Fruit fly (Drosophila melanogaster) whole organism, adult: ENCODE results near the gene RpS10a.

ENCODE experiments used
- CG11617 ChIP-seq: fragments of 200-800 bp; sonication (Bioruptor generic); optimal IDR thresholded peaks from 2 replicates; lab custom pipeline; 2017; ENCODE audit warnings: mild to moderate bottlenecking, missing biosample characterization, missing genetic modification reagents, missing genetic modification characterization
- CG12768 ChIP-seq: fragments of 200-800 bp; sonication (Bioruptor generic); optimal IDR thresholded peaks from 2 replicates; lab custom pipeline; 2017; ENCODE audit warnings: missing biosample characterization, missing genetic modification characterization, mild to moderate bottlenecking, moderate library complexity, missing genetic modification reagents
- CG14711 ChIP-seq: fragments of 200-800 bp; sonication (Bioruptor generic); optimal IDR thresholded peaks from 2 replicates; lab custom pipeline; 2018; ENCODE audit warnings: missing biosample characterization, mild to moderate bottlenecking, missing genetic modification characterization, moderate library complexity
- CG1620 ChIP-seq: fragments of 200-800 bp; sonication (Bioruptor generic); optimal IDR thresholded peaks from 2 replicates; lab custom pipeline; 2016; ENCODE audit warnings: missing biosample characterization, missing genetic modification characterization
- CG33017 ChIP-seq: fragments of 200-800 bp; sonication (Bioruptor generic); optimal IDR thresholded peaks from 2 replicates; lab custom pipeline; 2018; ENCODE audit warnings: missing biosample characterization, mild to moderate bottlenecking, missing genetic modification characterization, moderate library complexity
- CG5204 ChIP-seq: fragments of 200-800 bp; sonication (Bioruptor generic); optimal IDR thresholded peaks from 2 replicates; lab custom pipeline; 2016; ENCODE audit warnings: missing biosample characterization, missing genetic modification characterization
- CG7045 ChIP-seq: fragments of 200-800 bp; sonication (Bioruptor generic); optimal IDR thresholded peaks from 2 replicates; lab custom pipeline; 2017; ENCODE audit warnings: missing biosample characterization, mild to moderate bottlenecking, missing genetic modification characterization
- CG7101 ChIP-seq: fragments of 200-800 bp; sonication (Bioruptor generic); optimal IDR thresholded peaks from 2 replicates; lab custom pipeline; 2018; ENCODE audit warnings: missing biosample characterization, mild to moderate bottlenecking, missing genetic modification characterization, moderate library complexity
- Clk ChIP-seq: fragments of 200-800 bp; sonication (Bioruptor generic); optimal IDR thresholded peaks from 2 replicates; lab custom pipeline; 2017; ENCODE audit warnings: missing biosample characterization, missing genetic modification characterization
- Crg-1 ChIP-seq: fragments of 200-800 bp; sonication (Bioruptor generic); optimal IDR thresholded peaks from 2 replicates; lab custom pipeline; 2016; ENCODE audit warnings: missing biosample characterization, missing genetic modification characterization
- Hr96 ChIP-seq: fragments of 200-800 bp; sonication (Bioruptor generic); optimal IDR thresholded peaks from 2 replicates; lab custom pipeline; 2016; ENCODE audit warnings: missing biosample characterization, missing genetic modification characterization
- Mnt ChIP-seq: fragments of 200-800 bp; sonication (Bioruptor generic); optimal IDR thresholded peaks from 2 replicates; lab custom pipeline; 2016; ENCODE audit warnings: missing biosample characterization, mild to moderate bottlenecking, missing genetic modification characterization
- bab1 ChIP-seq: fragments of 200-800 bp; sonication (Bioruptor generic); optimal IDR thresholded peaks from 3 replicates; lab custom pipeline; 2019; ENCODE audit warnings: missing biosample characterization, mild to moderate bottlenecking, missing genetic modification characterization, moderate library complexity
- cic ChIP-seq: fragments of 200-800 bp; sonication (Bioruptor generic); optimal IDR thresholded peaks from 2 replicates; lab custom pipeline; 2017; ENCODE audit warnings: missing biosample characterization, mild to moderate bottlenecking, missing genetic modification characterization, moderate library complexity
- cnc ChIP-seq, 2 experiments: fragments of >200 bp; optimal IDR thresholded peaks; 2 replicates each; lab custom pipeline; 2017
- kay ChIP-seq: fragments of 200-800 bp; sonication (Bioruptor generic); peaks from one replicate; lab custom pipeline; 2016; ENCODE audit warnings: missing biosample characterization, missing genetic modification characterization, borderline replicate concordance
- ovo ChIP-seq: fragments of 200-800 bp; sonication (Bioruptor generic); optimal IDR thresholded peaks from 2 replicates; lab custom pipeline; 2016; ENCODE audit warnings: missing biosample characterization, missing genetic modification characterization
- pad ChIP-seq: fragments of 200-800 bp; sonication (Bioruptor generic); optimal IDR thresholded peaks from 3 replicates; lab custom pipeline; 2017; ENCODE audit warnings: missing biosample characterization, missing genetic modification characterization, mild to moderate bottlenecking, moderate library complexity, missing genetic modification reagents
- tj ChIP-seq: fragments of 200-800 bp; sonication (Bioruptor generic); optimal IDR thresholded peaks from 3 replicates; lab custom pipeline; 2017; ENCODE audit warnings: missing biosample characterization, mild to moderate bottlenecking, missing genetic modification characterization, moderate library complexity
- toe ChIP-seq: fragments of 200-800 bp; sonication (Bioruptor generic); optimal IDR thresholded peaks from 2 replicates; lab custom pipeline; 2016; ENCODE audit warnings: missing biosample characterization, missing genetic modification characterization

The RpS10a gene

dm6 chr3R:27694583-27694982, 42.0 kb downstream of the RpS10a start, which contains the start of gene Acp98AB:
TSS of gene Acp98AB (plus strand) at chr3R:27694883.
- TF ChIP-seq tj (no peak), CG33017 (tag; lab: Kevin White, UChicago) (no peak), CG5204 (GFP tag; lab: Kevin White, UChicago) (no peak), kay (GFP tag; lab: Kevin White, UChicago) (no peak), ovo (GFP tag; lab: Kevin White, UChicago) (no peak), toe (GFP tag; lab: Kevin White, UChicago) (no peak), CG11617 (GFP tag; lab: Kevin White, UChicago) (no peak), cic (GFP tag; lab: Kevin White, UChicago) (no peak), CG12768 (no peak), CG1620 (GFP tag; lab: Kevin White, UChicago) (no peak)

dm6 chr3R:27695019-27695418, 42.5 kb downstream of the RpS10a start, which contains the start of gene HSPBAP1:
TSS of gene HSPBAP1 (plus strand) at chr3R:27695235.
- TF ChIP-seq pad (GFP tag; lab: Kevin White, UChicago) = no peak
- no peak for TF ChIP-seq CG14711 (tag; lab: Kevin White, UChicago)
- TF ChIP-seq CG12768 = no peak
- TF ChIP-seq CG7101 = no peak
- TF ChIP-seq toe (GFP tag; lab: Kevin White, UChicago) = no peak
- TF ChIP-seq kay (GFP tag; lab: Kevin White, UChicago) = no peak
- no peak for TF ChIP-seq CG11617 (GFP tag; lab: Kevin White, UChicago)
- no peak for TF ChIP-seq Clk (GFP tag; lab: Kevin White, UChicago)
- TF ChIP-seq CG7045 (GFP tag; lab: Kevin White, UChicago) = no peak
- no peak for TF ChIP-seq tj

- TF ChIP-seq CG11617 (GFP tag; lab: Kevin White, UChicago) = no peak
- TF ChIP-seq tj = no peak
- TF ChIP-seq Mnt (GFP tag; lab: Kevin White, UChicago) = no peak
- no peak for TF ChIP-seq CG7101
- no peak for TF ChIP-seq Crg-1 (GFP tag; lab: Kevin White, UChicago)
- TF ChIP-seq cic (GFP tag; lab: Kevin White, UChicago) = no peak
- no peak for TF ChIP-seq CG33017 (tag; lab: Kevin White, UChicago)
- TF ChIP-seq pad (GFP tag; lab: Kevin White, UChicago) = peak; percentile 99
These were observed 47.1 kb downstream of the RpS10a start, which contains the start of gene ALiX for dm6 chr3R:27699540-27700228. TSS of gene ALiX (minus strand) at chr3R:27700110.

- TF ChIP-seq CG11617 (GFP tag; lab: Kevin White, UChicago) (no peak), CG7101 (peak; percentile 12), tj (no peak), pad (GFP tag; lab: Kevin White, UChicago) (no peak), toe (GFP tag; lab: Kevin White, UChicago) (peak; percentile 13), CG12768 (no peak), CG33017 (tag; lab: Kevin White, UChicago) (no peak), Crg-1 (GFP tag; lab: Kevin White, UChicago) (no peak), Mnt (GFP tag; lab: Kevin White, UChicago) (no peak), bab1 (GFP tag; lab: Kevin White, UChicago) (no peak), CG14711 (tag; lab: Kevin White, UChicago) (peak; percentile 98), ovo (GFP tag; lab: Kevin White, UChicago) (peak; percentile 35), kay (GFP tag; lab: Kevin White, UChicago) (no peak), CG7045 (GFP tag; lab: Kevin White, UChicago) (no peak), Hr96 (GFP tag; lab: Kevin White, UChicago) (no peak), CG1620 (GFP tag; lab: Kevin White, UChicago) (no peak), Clk (GFP tag; lab: Kevin White, UChicago) (no peak), cic (GFP tag; lab: Kevin White, UChicago) (no peak), cnc (optimal IDR thresholded peaks at IDR 0.05; lab: Kevin White, UChicago) (no peak), CG5204 (GFP tag; lab: Kevin White, UChicago) (no peak)
These were observed 47.6 kb downstream of the RpS10a start, which contains the start of gene btz for dm6 chr3R:27700229-27700573. TSS of gene btz (plus strand) at chr3R:27700361.
